Fruit fly (Drosophila melanogaster) whole organism, embryonic: ENCODE results near the gene Root.

Experiments used
- Atf3 ChIP-seq: fragments of 200-800 bp; sonication (Bioruptor generic); optimal IDR thresholded peaks from 3 replicates; lab custom pipeline; 2016; ENCODE audit warnings: missing biosample characterization, missing genetic modification characterization
- CG10366 ChIP-seq: fragments of 200-800 bp; sonication (Bioruptor generic); IDR thresholded peaks from 2 replicates; pipeline ENCODE4 v1.3.6; 2022; ENCODE audit warnings: missing biosample characterization, missing genetic modification characterization
- CG10979 ChIP-seq: fragments of 200-800 bp; sonication (Bioruptor generic); optimal IDR thresholded peaks from 2 replicates; lab custom pipeline; 2018; ENCODE audit warnings: missing biosample characterization, mild to moderate bottlenecking, missing genetic modification characterization, moderate library complexity
- CG12219 ChIP-seq: fragments of 200-800 bp; sonication (Bioruptor generic); optimal IDR thresholded peaks from 3 replicates; lab custom pipeline; 2018; ENCODE audit warnings: missing biosample characterization, mild to moderate bottlenecking, missing genetic modification characterization
- CG13296 ChIP-seq: fragments of 200-800 bp; sonication (Bioruptor generic); optimal IDR thresholded peaks from 3 replicates; lab custom pipeline; 2018; ENCODE audit warnings: missing biosample characterization, mild to moderate bottlenecking, missing genetic modification characterization
- CG14050 ChIP-seq: fragments of 200-800 bp; sonication (Bioruptor generic); IDR thresholded peaks from 3 replicates; pipeline ENCODE4 v1.3.6; 2022; ENCODE audit warnings: missing biosample characterization, missing genetic modification characterization
- CG14667 ChIP-seq: fragments of 200-800 bp; sonication (Bioruptor generic); IDR thresholded peaks from 2 replicates; pipeline ENCODE4 v1.3.6; 2022; ENCODE audit warnings: missing biosample characterization, missing genetic modification characterization
- CG15011 ChIP-seq: fragments of 200-800 bp; sonication (Bioruptor generic); optimal IDR thresholded peaks from 3 replicates; lab custom pipeline; 2018; ENCODE audit warnings: missing biosample characterization, mild to moderate bottlenecking, missing genetic modification characterization
- CG15514 ChIP-seq: fragments of 200-800 bp; sonication (Bioruptor generic); optimal IDR thresholded peaks from 3 replicates; lab custom pipeline; 2017; ENCODE audit warnings: missing biosample characterization, missing genetic modification characterization, mild to moderate bottlenecking, moderate library complexity, missing genetic modification reagents
- CG15696 ChIP-seq: fragments of 200-800 bp; sonication (Bioruptor generic); optimal IDR thresholded peaks from 2 replicates; lab custom pipeline; 2019; ENCODE audit warnings: missing biosample characterization, mild to moderate bottlenecking, missing genetic modification characterization, moderate library complexity
- CG16779 ChIP-seq: fragments of 200-800 bp; sonication (Bioruptor generic); IDR thresholded peaks from 2 replicates; pipeline ENCODE4 v1.3.6; 2022; ENCODE audit warnings: missing biosample characterization, missing genetic modification characterization
- CG17359 ChIP-seq: fragments of 200-800 bp; sonication (Bioruptor generic); optimal IDR thresholded peaks from 3 replicates; lab custom pipeline; 2018; ENCODE audit warnings: missing biosample characterization, mild to moderate bottlenecking, missing genetic modification characterization, moderate library complexity
- CG17568 ChIP-seq: fragments of 200-800 bp; sonication (Bioruptor generic); optimal IDR thresholded peaks from 2 replicates; lab custom pipeline; 2018; ENCODE audit warnings: missing biosample characterization, mild to moderate bottlenecking, missing genetic modification characterization, moderate library complexity
- CG17802 ChIP-seq: fragments of 200-800 bp; sonication (Bioruptor generic); optimal IDR thresholded peaks from 2 replicates; lab custom pipeline; 2018; ENCODE audit warnings: missing biosample characterization, mild to moderate bottlenecking, missing genetic modification characterization, moderate library complexity
- CG17912 ChIP-seq: fragments of 200-800 bp; sonication (Bioruptor generic); optimal IDR thresholded peaks from 2 replicates; lab custom pipeline; 2018; ENCODE audit warnings: missing biosample characterization, mild to moderate bottlenecking, missing genetic modification characterization
- CG18599 ChIP-seq: fragments of 200-800 bp; sonication (Bioruptor generic); optimal IDR thresholded peaks from 3 replicates; lab custom pipeline; 2017; ENCODE audit warnings: missing biosample characterization, missing genetic modification characterization, mild to moderate bottlenecking, moderate library complexity, missing genetic modification reagents
- CG2712 ChIP-seq: fragments of 200-800 bp; optimal IDR thresholded peaks from 3 replicates; lab custom pipeline; 2019; ENCODE audit warnings: missing biosample characterization, mild to moderate bottlenecking, missing genetic modification characterization, moderate library complexity
- CG31224 ChIP-seq: fragments of 200-800 bp; sonication (Bioruptor generic); IDR thresholded peaks from 2 replicates; pipeline ENCODE4 v1.3.6; 2022; ENCODE audit warnings: missing biosample characterization, missing genetic modification characterization
- CG3281 ChIP-seq: fragments of 200-800 bp; sonication (Bioruptor generic); optimal IDR thresholded peaks from 3 replicates; lab custom pipeline; 2017; ENCODE audit warnings: missing biosample characterization, mild to moderate bottlenecking, missing genetic modification characterization
- CG42726 ChIP-seq: fragments of 200-800 bp; sonication (Bioruptor generic); IDR thresholded peaks from 2 replicates; pipeline ENCODE4 v1.3.6; 2022; ENCODE audit warnings: missing biosample characterization, missing genetic modification characterization; ENCODE audit not compliant: partially characterized antibody
- CG4328 ChIP-seq: fragments of 200-800 bp; sonication (Bioruptor generic); optimal IDR thresholded peaks from 3 replicates; lab custom pipeline; 2017; ENCODE audit warnings: missing biosample characterization, missing genetic modification reagents, missing genetic modification characterization
- CG4404 ChIP-seq: fragments of 200-800 bp; sonication (Bioruptor generic); IDR thresholded peaks from 2 replicates; pipeline ENCODE4 v1.3.6; 2022; ENCODE audit warnings: missing biosample characterization, missing genetic modification characterization
- CG5180 ChIP-seq: fragments of 200-800 bp; sonication (Bioruptor generic); optimal IDR thresholded peaks from 3 replicates; lab custom pipeline; 2017; ENCODE audit warnings: missing biosample characterization, missing genetic modification characterization, mild to moderate bottlenecking, moderate library complexity, missing genetic modification reagents
- CG6689 ChIP-seq: fragments of 200-800 bp; sonication (Bioruptor generic); IDR thresholded peaks from 2 replicates; pipeline ENCODE4 v1.3.6; 2022; ENCODE audit warnings: missing biosample characterization, missing genetic modification characterization
- CG8388 ChIP-seq: fragments of 200-800 bp; sonication (Bioruptor generic); optimal IDR thresholded peaks from 2 replicates; lab custom pipeline; 2019; ENCODE audit warnings: missing biosample characterization, mild to moderate bottlenecking, missing genetic modification characterization, moderate library complexity
- Chrac-16 ChIP-seq: fragments of 200-800 bp; sonication (Bioruptor generic); optimal IDR thresholded peaks from 3 replicates; lab custom pipeline; 2016; ENCODE audit warnings: missing biosample characterization, missing genetic modification characterization
- Dll ChIP-seq: fragments of 200-800 bp; sonication (Bioruptor generic); IDR thresholded peaks from 4 replicates; pipeline ENCODE4 v1.3.6; 2022; ENCODE audit warnings: missing biosample characterization, missing genetic modification characterization; ENCODE audit not compliant: partially characterized antibody
- Dref ChIP-seq: fragments of 200-800 bp; sonication (Bioruptor generic); IDR thresholded peaks from 2 replicates; pipeline ENCODE4 v1.3.6; 2022; ENCODE audit warnings: missing biosample characterization, missing genetic modification characterization
- Fer1 ChIP-seq: fragments of 200-800 bp; sonication (Bioruptor generic); optimal IDR thresholded peaks from 2 replicates; lab custom pipeline; 2017; ENCODE audit warnings: missing biosample characterization, mild to moderate bottlenecking, missing genetic modification characterization
- Lpt ChIP-seq: fragments of >200 bp; optimal IDR thresholded peaks from 2 replicates; lab custom pipeline; 2018; ENCODE audit warnings: missing biosample characterization, missing genetic modification characterization
- Myb ChIP-seq: fragments of 200-800 bp; sonication (Bioruptor generic); optimal IDR thresholded peaks from 2 replicates; lab custom pipeline; 2016; ENCODE audit warnings: missing biosample characterization, missing genetic modification characterization
- Nf-YA ChIP-seq: fragments of 200-800 bp; sonication (Bioruptor generic); IDR thresholded peaks from 2 replicates; pipeline ENCODE4 v1.3.6; 2022; ENCODE audit warnings: missing biosample characterization, missing genetic modification characterization
- Sry-β ChIP-seq: fragments of 200-800 bp; sonication (Bioruptor generic); optimal IDR thresholded peaks from 2 replicates; lab custom pipeline; 2018; ENCODE audit warnings: missing biosample characterization, mild to moderate bottlenecking, missing genetic modification characterization, moderate library complexity
- Ssrp ChIP-seq: fragments of 200-800 bp; sonication (Bioruptor generic); optimal IDR thresholded peaks from 2 replicates; lab custom pipeline; 2018; ENCODE audit warnings: missing biosample characterization, mild to moderate bottlenecking, missing genetic modification characterization, moderate library complexity
- aop ChIP-seq: fragments of 200-800 bp; sonication (Bioruptor generic); IDR thresholded peaks from 2 replicates; pipeline ENCODE4 v1.3.6; 2022; ENCODE audit warnings: missing biosample characterization, missing genetic modification characterization
- bowl ChIP-seq: fragments of 200-800 bp; sonication (Bioruptor generic); IDR thresholded peaks from 2 replicates; pipeline ENCODE4 v1.3.6; 2022; ENCODE audit warnings: missing biosample characterization, missing genetic modification characterization
- cato ChIP-seq: fragments of 200-800 bp; sonication (Bioruptor generic); optimal IDR thresholded peaks from 2 replicates; lab custom pipeline; 2016; ENCODE audit warnings: missing biosample characterization, missing genetic modification characterization, borderline replicate concordance
- ci ChIP-seq: fragments of 200-800 bp; sonication (Bioruptor generic); IDR thresholded peaks from 3 replicates; pipeline ENCODE4 v1.3.6; 2022; ENCODE audit warnings: missing biosample characterization, missing genetic modification characterization
- corto ChIP-seq: fragments of 200-800 bp; sonication (Bioruptor generic); optimal IDR thresholded peaks from 2 replicates; lab custom pipeline; 2016; ENCODE audit warnings: missing biosample characterization, mild to moderate bottlenecking, missing genetic modification characterization, moderate library complexity
- dm ChIP-seq: fragments of 200-800 bp; sonication (Bioruptor generic); optimal IDR thresholded peaks from 3 replicates; lab custom pipeline; 2016; ENCODE audit warnings: missing biosample characterization, missing genetic modification characterization
- esg ChIP-seq: fragments of 200-800 bp; sonication (Bioruptor generic); conservative IDR thresholded peaks from 2 replicates; pipeline ENCODE4 v1.3.6; 2022; ENCODE audit warnings: missing biosample characterization, missing genetic modification characterization
- fd3F ChIP-seq: fragments of 200-800 bp; sonication (Bioruptor generic); optimal IDR thresholded peaks from 2 replicates; lab custom pipeline; 2018; ENCODE audit warnings: missing biosample characterization, mild to moderate bottlenecking, missing genetic modification characterization, moderate library complexity
- h ChIP-seq: fragments of >200 bp; optimal IDR thresholded peaks from 2 replicates; lab custom pipeline; 2017
- insv ChIP-seq, 2 experiments: fragments of 200-800 bp; sonication (Bioruptor generic); optimal IDR thresholded peaks; 3 replicates each; lab custom pipeline; 2016 to 2018; ENCODE audit warnings: missing biosample characterization in 2 of 2, missing genetic modification characterization in 2 of 2
- lab ChIP-seq: fragments of 200-800 bp; sonication (Bioruptor generic); optimal IDR thresholded peaks from 3 replicates; lab custom pipeline; 2017; ENCODE audit warnings: missing biosample characterization, missing genetic modification characterization, mild to moderate bottlenecking, moderate library complexity, missing genetic modification reagents
- onecut ChIP-seq: fragments of 200-800 bp; sonication (Bioruptor generic); IDR thresholded peaks from 2 replicates; pipeline ENCODE4 v1.3.6; 2022; ENCODE audit warnings: missing biosample characterization, missing genetic modification characterization
- run ChIP-seq: fragments of 200-800 bp; sonication (Bioruptor generic); optimal IDR thresholded peaks from 3 replicates; lab custom pipeline; 2018; ENCODE audit warnings: missing biosample characterization, mild to moderate bottlenecking, missing genetic modification characterization
- salm ChIP-seq: fragments of 200-800 bp; sonication (Bioruptor generic); optimal IDR thresholded peaks from 2 replicates; lab custom pipeline; 2018; ENCODE audit warnings: missing biosample characterization, mild to moderate bottlenecking, missing genetic modification characterization
- sens-2 ChIP-seq: fragments of 200-800 bp; sonication (Bioruptor generic); IDR thresholded peaks from 2 replicates; pipeline ENCODE4 v1.3.6; 2022; ENCODE audit warnings: missing biosample characterization, missing genetic modification characterization
- tna ChIP-seq: fragments of 200-800 bp; sonication (Bioruptor generic); IDR thresholded peaks from 2 replicates; pipeline ENCODE4 v1.3.6; 2022; ENCODE audit warnings: missing biosample characterization, missing genetic modification characterization; ENCODE audit not compliant: partially characterized antibody

Root gene

dm6 chr3R:24163556-24164022 is 50.5 kb downstream of the Root start, which contains the start of gene Apc2 (continued):
- TF ChIP-seq CG10979 (peak; percentile 62), corto (no peak), Dll (peak; percentile 78), Atf3 (GFP tag; lab: Kevin White, UChicago) (no peak), CG17802 (no peak), CG17568 (GFP tag; lab: Kevin White, UChicago) (no peak), h (lab: Kevin White, UChicago) (no peak), CG13296 (peak; percentile 41), esg (GFP tag; lab: Robert Waterston, UW) (peak; percentile 72), CG17912 (GFP tag; lab: Kevin White, UChicago) (no peak), CG3281 (GFP tag; lab: Kevin White, UChicago) (peak; percentile 55), CG2712 (tag; lab: Kevin White, UChicago) (peak; percentile 73), CG4328 (GFP tag; lab: Kevin White, UChicago) (no peak), salm (tag; lab: Kevin White, UChicago) (peak; percentile 27), Lpt (GFP tag; lab: Kevin White, UChicago) (no peak), Nf-YA (no peak), Fer1 (GFP tag; lab: Kevin White, UChicago) (peak; percentile 30), CG16779 (GFP tag; lab: Robert Waterston, UW) (no peak), lab (GFP tag; lab: Kevin White, UChicago) (peak; percentile 71), tna (no peak), CG18599 (peak; percentile 24), Myb (GFP tag; lab: Kevin White, UChicago) (peak; percentile 2), run (no peak), CG31224 (GFP tag; lab: Robert Waterston, UW) (peak; percentile 32; the same call in 1 of the 2 replicates), CG14667 (peak; percentile 28; the same call in 1 of the 2 replicates), CG5180 (GFP tag; lab: Kevin White, UChicago) (no peak), CG6689 (GFP tag; lab: Robert Waterston, UW) (peak; percentile 57; the same call in 1 of the 2 replicates), CG4404 (peak; percentile 56), bowl (no peak), Chrac-16 (GFP tag; lab: Kevin White, UChicago) (peak; percentile 47), dm (GFP tag; lab: Kevin White, UChicago) (no peak), insv (GFP tag; optimal IDR thresholded peaks at IDR 0.05; lab: Kevin White, UChicago) (no peak), aop (GFP tag; lab: Robert Waterston, UW) (no peak), cato (GFP tag; lab: Kevin White, UChicago) (peak; percentile 3), Dref (0 out of 2 replicates have a peak, but pooled peaks have one; percentile 31), sens-2 (GFP tag; lab: Robert Waterston, UW) (no peak), CG42726 (GFP tag; lab: Robert Waterston, UW) (no peak), Sry-β (peak; percentile 94), fd3F (GFP tag; lab: Kevin White, UChicago) (peak; percentile 53), CG12219 (GFP tag; lab: Kevin White, UChicago) (peak; percentile 5), CG15011 (GFP tag; lab: Kevin White, UChicago) (peak; percentile 14), onecut (0 out of 2 replicates have a peak, but pooled peaks have one; percentile 24), ci (peak; percentile 64; the same call in 2 of the 3 replicates), Ssrp (tag; lab: Kevin White, UChicago) (peak; percentile 53), CG10366 (GFP tag; lab: Robert Waterston, UW) (peak; percentile 50), CG17359 (tag; lab: Kevin White, UChicago) (peak; percentile 58), CG15696 (tag; lab: Kevin White, UChicago) (peak; percentile 61), CG15514 (GFP tag; lab: Kevin White, UChicago) (peak; percentile 69), CG8388 (peak; percentile 55), CG14050 (GFP tag; lab: Robert Waterston, UW) (no peak)
